Worm (Caenorhabditis elegans): ENCODE measurements around the gene F53F4.4.

Gene F53F4.4

ce11 chrV:13571714-13572258 is 21.4 kb upstream of the F53F4.4 start, which contains the start of gene C50B8.4 (continued):
- TF ChIP-seq nhr-77 (tag; optimal IDR thresholded peaks at IDR 0.05) (peak; percentile 28), nhr-6 (tag; optimal IDR thresholded peaks at IDR 0.05) (peak; percentile 61), daf-16 (GFP tag; optimal IDR thresholded peaks at IDR 0.05) (no peak), daf-16 (tag; optimal IDR thresholded peaks at IDR 0.05) (peak; percentile 84), T26A8.4 (GFP tag; IDR thresholded peaks at IDR 0.05) (no peak), aha-1 (tag) (peak; percentile 95), R02D3.7 (tag; optimal IDR thresholded peaks at IDR 0.05) (no peak)

- no peak for TF ChIP-seq hlh-11 (tag; optimal IDR thresholded peaks at IDR 0.05)
- TF ChIP-seq unc-39 (tag; optimal IDR thresholded peaks at IDR 0.05), result no peak
- TF ChIP-seq madf-9 (GFP tag; conservative IDR thresholded peaks at IDR 0.05), result 0 out of 2 replicates have a peak, but pooled peaks have one; percentile 28
- TF ChIP-seq tra-1 (GFP tag; IDR thresholded peaks at IDR 0.05), result no peak
- peak; percentile 10 for TF ChIP-seq nhr-6 (tag; optimal IDR thresholded peaks at IDR 0.05)
- TF ChIP-seq F37D6.2 (tag; optimal IDR thresholded peaks at IDR 0.05), result no peak
These were observed 17.3 kb upstream of the F53F4.4 start for ce11 chrV:13575866-13576265.

- 0 out of 2 replicates have a peak, but pooled peaks have one; percentile 24 for TF ChIP-seq dmd-6 (GFP tag; IDR thresholded peaks at IDR 0.05)
- no peak for TF ChIP-seq fos-1 (tag; optimal IDR thresholded peaks at IDR 0.05)
- peak; percentile 31 for TF ChIP-seq hlh-30 (tag; optimal IDR thresholded peaks at IDR 0.05; ENCODE audit: insufficient read depth)
- peak; percentile 66 for TF ChIP-seq pqm-1 (tag; optimal IDR thresholded peaks at IDR 0.05)
- TF ChIP-seq Y75B8A.6 (GFP tag; IDR thresholded peaks at IDR 0.05), result no peak
- peak; percentile 40 for TF ChIP-seq dve-1 (tag; optimal IDR thresholded peaks at IDR 0.05; ENCODE audit: insufficient read depth)
- TF ChIP-seq hlh-11 (tag; optimal IDR thresholded peaks at IDR 0.05), result peak; percentile 34
- TF ChIP-seq nhr-48 (tag; optimal IDR thresholded peaks at IDR 0.05), result no peak
- TF ChIP-seq nhr-6 (tag; optimal IDR thresholded peaks at IDR 0.05), result peak; percentile 36
- peak; percentile 0 for TF ChIP-seq aha-1 (tag)
- no peak for TF ChIP-seq F44E2.7 (GFP tag; IDR thresholded peaks at IDR 0.05)
- TF ChIP-seq daf-16 (GFP tag; optimal IDR thresholded peaks at IDR 0.05), result no peak
- peak; percentile 93 for TF ChIP-seq daf-16 (tag; optimal IDR thresholded peaks at IDR 0.05)
- TF ChIP-seq nhr-28 (tag; optimal IDR thresholded peaks at IDR 0.05), result peak; percentile 52
These were observed 16.4 kb upstream of the F53F4.4 start for ce11 chrV:13576828-13577227.

ce11 chrV:13577463-13577862 is 15.7 kb upstream of the F53F4.4 start:
- TF ChIP-seq dmd-6 (GFP tag; IDR thresholded peaks at IDR 0.05) (peak; percentile 64; the same call in 1 of the 2 replicates), nhr-28 (tag; optimal IDR thresholded peaks at IDR 0.05) (peak; percentile 18), daf-16 (GFP tag; optimal IDR thresholded peaks at IDR 0.05) (no peak), daf-16 (tag; optimal IDR thresholded peaks at IDR 0.05) (peak; percentile 7), snpc-1.2 (GFP tag; IDR thresholded peaks at IDR 0.05) (no peak), pqm-1 (tag; optimal IDR thresholded peaks at IDR 0.05) (peak; percentile 58)

ce11 chrV:13578637-13579036 is 14.5 kb upstream of the F53F4.4 start, which contains the start of gene C50B8.6:
Gene C50B8.6, plus strand, starts transcription at chrV:13578972.
- TF ChIP-seq zip-2 (tag; optimal IDR thresholded peaks at IDR 0.05) (no peak), tra-1 (GFP tag; IDR thresholded peaks at IDR 0.05) (no peak), pha-4 (GFP tag; IDR thresholded peaks at IDR 0.05) (no peak), pha-4 (tag; optimal IDR thresholded peaks at IDR 0.05) (no peak), fkh-10 (GFP tag; optimal IDR thresholded peaks at IDR 0.05) (no peak), lin-1 (GFP tag; IDR thresholded peaks at IDR 0.05) (no peak), php-3 (GFP tag; IDR thresholded peaks at IDR 0.05) (no peak), dve-1 (tag; optimal IDR thresholded peaks at IDR 0.05; ENCODE audit: insufficient read depth) (peak; percentile 34), ama-1 (optimal IDR thresholded peaks at IDR 0.05) (no peak), mep-1 (tag; optimal IDR thresholded peaks at IDR 0.05) (no peak), unc-130 (GFP tag; optimal IDR thresholded peaks at IDR 0.05) (no peak), Y5F2A.4 (GFP tag; optimal IDR thresholded peaks at IDR 0.05) (no peak), unc-62 (GFP tag; optimal IDR thresholded peaks at IDR 0.05 in 1 of 2) (peak in 1 of 2 experiments; percentile 64), unc-62 (tag; optimal IDR thresholded peaks at IDR 0.05) (no peak), nhr-42 (GFP tag; IDR thresholded peaks at IDR 0.05) (no peak), zfp-2 (tag; optimal IDR thresholded peaks at IDR 0.05) (no peak), ztf-7 (tag; optimal IDR thresholded peaks at IDR 0.05) (no peak), aly-2 (tag; optimal IDR thresholded peaks at IDR 0.05) (no peak), daf-12 (tag; optimal IDR thresholded peaks at IDR 0.05) (no peak), Y48G9A.11 (GFP tag; IDR thresholded peaks at IDR 0.05) (no peak), set-16 (GFP tag; IDR thresholded peaks at IDR 0.05) (no peak), hlh-11 (tag; optimal IDR thresholded peaks at IDR 0.05) (peak; percentile 36), nhr-48 (tag; optimal IDR thresholded peaks at IDR 0.05) (no peak), daf-16 (GFP tag; optimal IDR thresholded peaks at IDR 0.05) (no peak), daf-16 (tag; optimal IDR thresholded peaks at IDR 0.05) (peak; percentile 77), madf-9 (GFP tag; conservative IDR thresholded peaks at IDR 0.05) (no peak), lim-7 (GFP tag; IDR thresholded peaks at IDR 0.05) (no peak), hif-1 (tag; optimal IDR thresholded peaks at IDR 0.05) (no peak), dmd-6 (GFP tag; IDR thresholded peaks at IDR 0.05) (peak; percentile 41; the same call in 1 of the 2 replicates)
